Worm (Caenorhabditis elegans) whole organism, dauer: ENCODE measurements around the gene BE10.5.

Experiments used
- unc-62 ChIP-seq: sonication (generic microtip); optimal IDR thresholded peaks from 2 replicates; lab custom pipeline; 2017; ENCODE audit warnings: missing biosample characterization, missing genetic modification reagents, missing genetic modification characterization

Gene BE10.5

DNA sequence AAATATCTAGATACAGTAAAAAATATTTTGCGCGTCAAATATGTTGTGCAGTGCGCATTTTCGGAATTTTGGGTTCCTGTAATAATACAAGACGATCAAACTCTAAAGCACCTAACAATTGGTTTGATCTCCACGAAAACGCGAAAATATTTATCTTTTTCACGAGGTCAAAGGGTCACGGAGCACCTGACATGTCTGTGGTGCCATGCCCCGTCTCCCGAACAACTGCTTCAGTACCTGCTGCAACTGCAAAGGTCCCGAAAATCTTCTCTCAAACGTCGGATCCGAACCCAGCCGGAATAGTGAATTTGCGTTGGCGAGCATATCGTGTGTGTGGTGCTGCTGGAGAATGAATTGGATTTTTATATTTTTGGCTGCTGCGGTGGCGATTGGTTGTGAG, 13.3 kb upstream of the BE10.5 start, which contains the start of the genes Y37D8A.2 and Y37D8A.25:
TSS of gene Y37D8A.2 (plus strand) at position 285 of the 400 bp plus-strand sequence.
TSS of gene Y37D8A.25 (minus strand) at position 345 of the 400 bp plus-strand sequence.
- TF ChIP-seq unc-62 (GFP tag; lab: Kevin White, UChicago), result no peak

DNA sequence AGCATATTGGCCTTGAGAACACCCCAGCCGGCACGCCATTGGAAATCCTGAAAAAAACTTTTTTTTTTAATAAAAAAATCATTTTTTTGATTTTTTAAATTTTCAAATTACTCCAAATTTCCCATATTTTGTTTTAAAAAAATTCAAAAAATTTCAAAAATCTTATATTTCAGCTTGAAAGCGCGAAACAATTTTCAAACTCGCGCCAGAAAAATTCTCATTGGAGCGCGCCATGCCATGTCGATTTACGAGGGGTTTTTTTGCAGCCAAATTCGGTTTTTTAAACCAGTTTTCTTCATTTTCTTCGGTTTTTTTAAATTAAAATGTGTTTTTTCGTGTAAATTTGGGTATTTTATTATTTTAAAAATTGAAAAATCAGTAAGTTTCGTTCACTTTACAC, 12.5 kb upstream of the BE10.5 start:
- no peak for TF ChIP-seq unc-62 (GFP tag; lab: Kevin White, UChicago)

DNA sequence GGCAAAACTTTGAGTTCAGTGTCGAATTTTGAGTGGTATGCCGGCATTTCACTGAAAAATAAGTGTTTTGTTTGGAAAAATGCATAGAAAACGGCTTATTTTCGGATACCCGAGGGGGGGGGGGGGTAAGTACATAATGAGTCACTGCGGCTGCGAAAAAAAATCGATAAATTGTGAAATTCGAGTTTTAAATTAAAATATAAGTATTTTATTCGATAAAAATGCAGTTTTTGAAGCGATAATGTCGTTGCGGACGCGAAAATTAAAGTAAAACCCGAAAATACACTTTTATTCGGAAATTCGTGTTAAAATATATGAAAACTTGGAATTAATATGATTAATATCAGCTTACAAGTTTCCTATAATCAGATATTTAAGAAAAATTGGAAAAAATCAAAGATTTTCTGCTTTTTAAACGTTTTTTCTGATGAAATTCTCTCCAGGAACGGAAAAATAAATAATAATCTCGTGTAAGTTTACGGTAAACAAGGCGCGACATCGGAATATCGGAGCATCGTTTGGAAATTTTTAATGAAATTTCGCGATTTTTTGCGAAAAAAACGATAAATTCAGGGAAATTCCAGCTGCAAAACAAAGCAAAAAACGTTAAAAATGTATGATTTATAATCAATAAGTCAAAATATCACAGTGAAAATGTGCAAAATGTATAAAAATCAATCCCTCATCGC, 11.6 kb upstream of the BE10.5 start, which contains the start of gene arx-5:
TSS of gene arx-5 (minus strand) at position 51 of the 689 bp plus-strand sequence.
- TF ChIP-seq unc-62 (GFP tag; lab: Kevin White, UChicago), result no peak

DNA sequence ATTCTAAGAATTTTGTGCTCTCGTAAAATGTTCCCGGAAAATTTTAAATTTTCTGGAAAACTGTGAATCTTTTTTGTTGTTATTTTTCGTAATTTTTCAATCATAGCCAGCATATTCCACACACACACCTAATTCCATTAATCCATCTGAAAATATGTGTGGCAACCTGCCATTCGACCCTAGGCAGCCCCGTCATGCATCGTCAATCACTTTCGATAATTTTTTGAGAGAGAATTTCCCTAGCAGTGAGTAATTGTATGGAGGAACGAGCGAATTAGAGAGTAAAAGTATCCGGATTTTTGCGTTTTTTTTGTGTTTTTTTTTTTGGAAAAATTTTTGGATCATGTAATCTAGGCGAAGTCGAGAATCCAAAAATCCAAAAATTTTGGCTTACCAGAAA, 6.6 kb upstream of the BE10.5 start, which contains the start of gene BE10.4:
TSS of gene BE10.4 (plus strand) at position 301 of the 400 bp plus-strand sequence.
- no peak for TF ChIP-seq unc-62 (GFP tag; lab: Kevin White, UChicago)

DNA sequence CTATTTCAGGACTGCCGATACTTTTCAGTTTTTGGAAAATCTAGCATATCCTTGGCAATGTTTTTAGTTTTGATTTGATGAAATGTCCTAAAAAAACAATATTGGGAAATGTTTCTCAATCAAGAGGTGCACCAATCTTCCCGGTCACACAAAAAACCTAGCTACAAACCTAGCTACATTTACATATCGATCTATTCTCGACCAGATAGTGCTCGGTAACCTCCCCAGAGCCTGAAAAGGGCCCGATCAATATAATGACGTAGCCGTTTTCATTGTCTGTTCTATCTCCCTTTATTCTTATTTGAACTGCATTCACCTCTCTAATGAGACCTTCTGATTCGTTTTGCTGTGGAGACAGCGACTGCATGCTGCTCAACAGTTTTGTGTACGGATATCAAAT, 1.1 kb upstream of the BE10.5 start, which contains the start of gene BE10.3:
TSS of gene BE10.3 (plus strand) at position 301 of the 400 bp plus-strand sequence.
- no peak for TF ChIP-seq unc-62 (GFP tag; lab: Kevin White, UChicago)

DNA sequence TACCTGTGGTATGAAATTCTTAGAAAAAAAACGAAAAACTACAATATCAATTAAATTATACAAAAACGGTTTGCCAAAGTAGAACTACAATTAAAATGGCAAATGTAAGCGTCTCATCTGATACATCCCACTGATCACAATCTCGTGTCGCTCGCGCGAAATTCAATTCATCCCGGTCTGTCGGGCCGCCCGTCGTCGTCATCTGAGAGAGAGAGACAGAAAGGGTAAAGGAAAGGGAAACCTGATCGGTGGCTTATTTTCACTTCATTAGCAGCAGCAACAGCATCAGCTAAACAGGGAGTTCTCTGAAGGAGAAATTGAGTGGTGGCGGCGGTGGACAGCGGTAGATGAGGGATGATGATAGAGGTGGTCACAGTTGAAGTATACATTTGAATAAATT, 6.1 kb downstream of the BE10.5 start:
- no peak for TF ChIP-seq unc-62 (GFP tag; lab: Kevin White, UChicago)

DNA sequence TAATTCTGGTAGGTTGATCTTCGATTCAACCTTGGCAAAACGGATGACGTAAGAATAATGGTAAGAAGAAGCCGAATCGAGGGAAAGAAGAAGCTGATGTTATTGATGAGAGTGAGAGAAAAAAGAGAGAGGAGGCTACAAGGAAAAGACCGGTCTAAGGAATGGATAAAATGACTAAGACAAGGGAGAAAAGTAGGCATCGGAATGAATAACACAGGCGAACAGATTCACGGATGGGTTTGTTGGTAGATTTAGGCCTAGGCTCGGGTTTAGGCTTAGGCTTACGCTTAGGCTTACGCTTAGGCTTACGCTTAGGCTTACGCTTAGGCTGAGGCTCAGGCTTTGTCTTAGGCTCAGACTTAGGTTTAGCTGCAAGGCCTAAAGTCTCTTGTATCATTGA, 8.1 kb downstream of the BE10.5 start, which contains the start of gene agmo-1:
TSS of gene agmo-1 (minus strand) at position 101 of the 400 bp plus-strand sequence.
- no peak for TF ChIP-seq unc-62 (GFP tag; lab: Kevin White, UChicago)

DNA sequence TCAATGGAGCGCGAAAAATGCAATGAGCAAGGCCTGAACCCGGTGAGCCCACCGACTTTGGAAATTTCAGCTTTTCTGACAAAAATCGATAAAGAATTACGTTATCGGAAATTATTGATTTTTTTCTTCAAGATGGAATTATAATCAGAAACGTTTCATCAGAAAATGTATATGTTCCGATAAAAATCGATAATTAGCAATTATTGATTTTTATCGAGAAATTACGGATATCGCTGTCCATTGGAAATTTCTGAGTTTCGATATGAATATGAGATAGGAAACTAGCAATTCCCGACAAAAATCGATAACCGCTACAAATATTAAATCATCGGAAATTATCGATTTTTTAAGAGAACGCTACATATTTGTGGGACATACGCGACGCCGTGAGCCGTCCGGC, 12.4 kb downstream of the BE10.5 start:
- no peak for TF ChIP-seq unc-62 (GFP tag; lab: Kevin White, UChicago)

DNA sequence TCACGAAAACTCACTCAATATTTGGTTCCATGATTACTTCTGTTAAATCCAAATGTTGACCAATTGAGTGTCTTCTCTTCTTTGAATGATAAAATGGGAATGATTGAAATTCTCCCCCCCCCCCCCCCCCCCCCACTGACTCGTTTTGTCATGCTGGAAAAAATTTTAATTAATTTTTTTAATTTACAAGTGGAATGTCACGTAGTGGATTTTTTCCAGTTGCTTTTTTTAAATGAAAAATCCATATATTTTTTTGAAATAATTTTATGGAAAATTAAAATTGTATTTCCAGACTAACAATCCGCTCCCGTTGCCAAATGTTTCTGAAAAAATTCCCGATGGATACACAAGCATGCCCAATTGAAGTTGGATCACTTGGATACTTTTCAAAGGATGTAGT, 17.2 kb downstream of the BE10.5 start, which contains the start of gene BE10.1:
TSS of gene BE10.1 (minus strand) at position 101 of the 400 bp plus-strand sequence.
- TF ChIP-seq unc-62 (GFP tag; lab: Kevin White, UChicago), result no peak

DNA sequence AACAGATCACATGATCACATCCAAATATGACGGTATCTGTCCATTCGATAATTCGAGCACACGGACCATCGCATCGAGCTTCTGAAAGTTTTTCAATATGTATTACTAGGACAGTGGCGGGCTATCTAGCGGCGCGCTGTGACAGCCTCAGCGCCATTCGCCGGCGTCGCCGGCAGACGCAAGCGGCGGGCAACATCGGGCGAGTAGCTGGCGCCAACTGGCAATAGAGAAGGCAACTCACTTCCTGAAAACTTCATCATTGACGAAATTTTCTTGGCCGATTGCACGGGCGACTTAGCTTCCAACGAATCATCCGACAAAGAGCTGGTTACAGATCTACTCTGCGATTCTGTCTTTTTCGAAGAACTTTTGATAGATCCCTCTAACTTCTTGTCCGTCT, 18.4 kb downstream of the BE10.5 start:
- no peak for TF ChIP-seq unc-62 (GFP tag; lab: Kevin White, UChicago)

DNA sequence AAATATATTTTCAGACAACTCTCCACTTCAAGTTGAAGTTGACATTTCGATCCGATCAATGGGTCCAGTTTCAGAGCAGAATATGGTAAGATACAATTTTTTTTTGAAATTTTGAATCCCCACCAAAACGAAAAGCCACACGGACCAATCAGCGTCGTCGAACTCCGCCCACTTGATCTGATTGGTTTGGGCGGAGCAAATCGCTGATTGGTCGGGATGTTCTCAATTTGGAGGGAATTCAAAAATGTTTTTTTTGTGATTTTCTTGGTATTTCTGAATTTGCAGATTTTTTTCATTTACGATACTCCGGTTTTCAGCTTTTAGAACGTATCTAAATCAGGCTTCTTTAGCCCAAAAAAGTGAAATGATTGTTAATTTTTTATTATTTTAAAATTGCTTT, 21.2 kb downstream of the BE10.5 start:
- TF ChIP-seq unc-62 (GFP tag; lab: Kevin White, UChicago), result no peak

DNA sequence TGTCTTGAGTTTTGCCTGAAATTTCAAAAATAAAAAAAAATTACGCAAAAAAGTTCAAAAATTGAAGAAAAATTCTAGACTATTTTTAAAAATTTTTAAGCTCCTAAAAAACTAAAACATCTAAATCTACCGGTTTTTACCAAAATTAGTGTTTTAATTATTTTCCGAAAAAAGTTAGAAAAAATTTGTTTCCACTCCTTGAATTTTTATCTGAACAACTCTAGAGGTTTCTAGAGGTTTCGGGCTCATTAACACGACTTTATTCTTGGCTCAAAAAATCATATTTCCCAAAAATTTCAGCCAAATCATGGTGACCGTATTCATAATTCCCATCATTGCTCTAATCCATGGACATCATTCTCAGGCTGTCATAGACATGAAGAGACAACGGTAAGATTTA, 21.8 kb downstream of the BE10.5 start, which contains the start of gene lgc-37:
TSS of gene lgc-37 (plus strand) at position 301 of the 400 bp plus-strand sequence.
- no peak for TF ChIP-seq unc-62 (GFP tag; lab: Kevin White, UChicago)

DNA sequence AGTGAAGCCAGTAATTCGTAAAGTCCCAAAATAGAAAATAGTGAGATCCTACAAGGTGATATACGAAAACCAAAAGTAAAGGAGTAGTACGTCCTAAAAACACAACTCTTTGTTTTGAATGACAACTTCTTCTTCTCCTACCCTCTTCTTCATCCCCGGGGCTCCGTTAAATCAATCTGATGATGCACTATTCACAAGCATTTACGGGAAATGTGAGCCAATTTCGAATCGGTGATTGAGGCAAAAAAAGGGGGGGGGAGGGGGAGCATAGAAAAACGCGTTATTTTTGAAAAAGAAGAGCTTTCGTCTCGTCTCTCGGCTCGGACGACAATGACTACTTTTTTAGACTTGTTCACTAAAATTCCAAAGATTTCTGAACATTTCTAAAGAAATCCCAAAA, 22.7 kb downstream of the BE10.5 start:
- no peak for TF ChIP-seq unc-62 (GFP tag; lab: Kevin White, UChicago)

DNA sequence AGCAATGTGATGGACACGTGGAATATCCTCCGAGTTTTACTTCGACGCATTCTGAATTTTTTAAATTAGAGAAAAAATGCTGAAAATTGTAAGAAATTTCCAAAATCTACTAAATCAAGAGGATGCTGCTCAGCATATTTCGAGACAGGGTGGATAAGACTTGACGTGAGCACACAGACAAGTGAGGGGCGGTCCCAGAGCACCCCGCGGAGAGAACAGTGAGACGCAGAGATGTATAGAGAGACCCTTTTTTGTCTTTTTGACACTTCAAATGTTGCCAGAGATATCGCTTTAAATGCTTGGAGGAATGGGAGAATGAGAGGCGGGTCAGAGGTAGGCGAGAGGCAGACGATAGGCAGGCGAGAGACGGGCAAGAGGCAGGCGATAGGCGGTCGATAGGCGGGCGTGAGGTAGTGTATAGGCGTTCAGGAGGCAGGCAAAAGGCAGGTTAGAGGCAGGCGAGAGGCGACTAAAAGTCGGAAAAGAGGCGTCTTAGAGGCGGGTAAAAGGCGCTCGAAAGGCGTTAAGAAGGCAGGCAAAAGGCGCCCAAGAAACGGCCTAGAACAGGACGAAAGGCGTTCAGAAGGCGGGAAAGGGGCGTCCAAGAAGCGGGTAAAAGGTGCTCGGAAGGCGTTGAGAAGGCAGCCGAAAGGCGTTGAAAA, 26.8 kb downstream of the BE10.5 start, which contains the start of gene gab-1:
TSS of gene gab-1 (minus strand) at position 51 of the 662 bp plus-strand sequence.
- TF ChIP-seq unc-62 (GFP tag; lab: Kevin White, UChicago), result no peak

DNA sequence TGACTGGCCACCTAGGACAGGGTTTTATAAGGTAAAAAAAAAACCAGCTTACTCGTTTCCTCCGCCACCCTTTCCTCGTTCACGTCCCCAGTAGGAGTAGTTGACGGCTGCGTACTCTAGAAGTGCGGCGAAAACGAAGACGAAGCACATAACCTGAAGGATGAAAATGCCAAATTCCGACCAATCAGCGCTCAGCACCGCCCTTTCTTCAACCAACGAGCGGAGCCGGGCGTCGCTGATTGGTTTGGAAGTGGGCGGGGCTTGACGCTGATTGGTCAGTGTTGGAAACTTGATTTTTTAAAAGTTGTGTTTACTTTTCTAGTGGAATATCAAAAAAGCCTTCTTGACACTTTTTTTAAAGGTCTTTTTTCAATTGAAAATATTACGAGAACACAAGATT, 32.9 kb downstream of the BE10.5 start:
- TF ChIP-seq unc-62 (GFP tag; lab: Kevin White, UChicago), result no peak

DNA sequence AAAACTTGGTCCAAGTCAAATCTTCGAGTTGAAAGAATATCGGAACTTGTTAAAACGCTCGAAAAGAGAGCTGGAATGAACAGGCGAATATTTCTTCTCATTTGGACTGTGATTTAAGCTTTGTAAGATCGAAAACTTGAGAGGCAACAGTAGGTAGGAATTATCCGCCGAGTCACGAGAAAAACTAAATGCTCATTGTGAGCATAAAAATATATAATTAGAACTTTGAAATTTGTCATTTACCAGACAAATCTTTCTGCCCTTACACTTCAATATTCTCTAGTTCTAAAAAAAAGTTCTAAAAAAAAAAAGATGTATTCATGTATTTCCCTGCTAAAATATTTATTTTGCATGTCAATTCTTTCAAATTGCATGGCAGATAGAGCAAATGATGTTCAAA, 42.4 kb downstream of the BE10.5 start, which contains the start of the genes irld-19 and irld-61:
TSS of gene irld-19 (minus strand) at position 101 of the 400 bp plus-strand sequence.
TSS of gene irld-61 (plus strand) at position 313 of the 400 bp plus-strand sequence.
- TF ChIP-seq unc-62 (GFP tag; lab: Kevin White, UChicago), result no peak
